Worm (Caenorhabditis elegans): ENCODE results near the gene C34F6.7.

DNA sequence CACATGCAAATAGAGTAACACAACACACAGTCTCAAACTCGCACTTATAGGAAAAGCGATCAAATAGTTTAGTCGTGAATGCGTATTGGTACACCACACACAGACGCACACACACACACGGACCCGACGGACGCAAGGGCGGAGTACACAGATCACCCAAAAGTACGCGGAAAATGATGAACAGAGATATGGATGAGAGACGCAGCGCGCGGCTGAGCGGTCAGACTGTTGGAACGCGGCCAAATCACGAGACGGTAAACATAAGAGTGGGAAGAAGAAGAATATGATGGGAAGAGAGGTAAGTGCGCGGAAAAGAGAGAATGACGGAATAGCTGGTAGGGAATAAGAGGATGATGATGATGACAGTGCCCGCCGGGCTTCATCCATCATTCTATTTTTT is 32.8 kb upstream of the C34F6.7 start:
- TF ChIP-seq elt-3 (tag; optimal IDR thresholded peaks at IDR 0.05) (no peak), pha-4 (tag; optimal IDR thresholded peaks at IDR 0.05) (peak; percentile 82), unc-62 (GFP tag; optimal IDR thresholded peaks at IDR 0.05) (peak; percentile 24), lsy-2 (tag; optimal IDR thresholded peaks at IDR 0.05) (no peak), mab-5 (tag; optimal IDR thresholded peaks at IDR 0.05) (no peak), mep-1 (tag; optimal IDR thresholded peaks at IDR 0.05) (no peak), hlh-1 (tag; optimal IDR thresholded peaks at IDR 0.05) (peak; percentile 32), snpc-4 (tag; optimal IDR thresholded peaks at IDR 0.05) (no peak), blmp-1 (tag; optimal IDR thresholded peaks at IDR 0.05) (no peak), sptf-1 (tag; optimal IDR thresholded peaks at IDR 0.05) (peak; percentile 53)

Measured in whole organism, mixed stage, embryonic.